Worm (Caenorhabditis elegans): ENCODE data around the gene F23D12.3.

- TF ChIP-seq him-1 (tag; optimal IDR thresholded peaks at IDR 0.05) (no peak), W03F9.2 (tag; optimal IDR thresholded peaks at IDR 0.05) (no peak)
These were observed 14.4 kb upstream of the F23D12.3 start, which contains the start of gene F23D12.1 for ce11 chrX:14428052-14428451.
